Fruit fly (Drosophila melanogaster): ENCODE results near the gene Ptp61F.

Ptp61F gene

dm6 chr3L:1431489-1432053 is 43.5 kb downstream of the Ptp61F start:
- TF ChIP-seq sens (GFP tag) (peak; percentile 16), CG9727 (GFP tag; optimal IDR thresholded peaks at IDR 0.05) (peak; percentile 67), Hey (tag; optimal IDR thresholded peaks at IDR 0.05) (no peak), NFAT (GFP tag; IDR thresholded peaks at IDR 0.05) (0 out of 2 replicates have a peak, but pooled peaks have one; percentile 8), CG10267 (tag; optimal IDR thresholded peaks at IDR 0.05) (peak; percentile 36), insv (GFP tag; optimal IDR thresholded peaks at IDR 0.05) (no peak), phol (tag; optimal IDR thresholded peaks at IDR 0.05) (peak; percentile 0), hb (GFP tag; IDR thresholded peaks at IDR 0.05; ENCODE audit: partially characterized antibody) (no peak), CG4404 (GFP tag; IDR thresholded peaks at IDR 0.05) (peak; percentile 69), CG17829 (tag; optimal IDR thresholded peaks at IDR 0.05) (peak; percentile 24), lola (GFP tag; optimal IDR thresholded peaks at IDR 0.05) (peak in 1 of 3 experiments; percentile 32), CG8924 (tag; optimal IDR thresholded peaks at IDR 0.05) (peak; percentile 6), zen (tag; optimal IDR thresholded peaks at IDR 0.05) (peak; percentile 24), dmrt11E (tag; optimal IDR thresholded peaks at IDR 0.05) (peak; percentile 46), CG6689 (GFP tag; IDR thresholded peaks at IDR 0.05) (no peak), vvl (GFP tag; IDR thresholded peaks at IDR 0.05) (0 out of 2 replicates have a peak, but pooled peaks have one; percentile 9), HHEX (GFP tag; optimal IDR thresholded peaks at IDR 0.05) (no peak), gt (GFP tag; IDR thresholded peaks at IDR 0.05) (0 out of 2 replicates have a peak, but pooled peaks have one; percentile 16), CG2712 (tag; optimal IDR thresholded peaks at IDR 0.05) (peak; percentile 26), knrl (GFP tag; IDR thresholded peaks at IDR 0.05; ENCODE audit: partially characterized antibody) (no peak), PHDP (tag; optimal IDR thresholded peaks at IDR 0.05) (no peak), HLHmδ (GFP tag; optimal IDR thresholded peaks at IDR 0.05) (peak; percentile 49), tll (GFP tag; optimal IDR thresholded peaks at IDR 0.05) (peak in 1 of 2 experiments; percentile 63), CG11247 (GFP tag; IDR thresholded peaks at IDR 0.05) (no peak), CG15696 (tag; optimal IDR thresholded peaks at IDR 0.05) (peak; percentile 63), odd (GFP tag; optimal IDR thresholded peaks at IDR 0.05) (peak; percentile 19), twi (tag; optimal IDR thresholded peaks at IDR 0.05) (peak; percentile 90), nerfin-2 (GFP tag; IDR thresholded peaks at IDR 0.05; ENCODE audit: partially characterized antibody) (no peak), ac (GFP tag; optimal IDR thresholded peaks at IDR 0.05) (peak; percentile 26), fd102C (GFP tag; optimal IDR thresholded peaks at IDR 0.05) (peak; percentile 18), zf30C (GFP tag; optimal IDR thresholded peaks at IDR 0.05) (peak; percentile 88), Trl (optimal IDR thresholded peaks at IDR 0.05) (no peak), Trl (GFP tag; optimal IDR thresholded peaks at IDR 0.05) (no peak), Ets65A (GFP tag) (peak; percentile 28), CG18262 (tag; optimal IDR thresholded peaks at IDR 0.05) (peak; percentile 31), H15 (GFP tag; IDR thresholded peaks at IDR 0.05) (0 out of 3 replicates have a peak, but pooled peaks have one; percentile 14), prd (optimal IDR thresholded peaks at IDR 0.05) (no peak), prd (GFP tag; IDR thresholded peaks at IDR 0.05) (peak; percentile 34; the same call in 1 of the 3 replicates), zfh1 (GFP tag; IDR thresholded peaks at IDR 0.05) (0 out of 3 replicates have a peak, but pooled peaks have one; percentile 19)

dm6 chr3L:1424488-1424887 is 50.6 kb downstream of the Ptp61F start:
- TF ChIP-seq ATbp (GFP tag; optimal IDR thresholded peaks at IDR 0.05) (no peak), CG17568 (GFP tag; optimal IDR thresholded peaks at IDR 0.05) (no peak), Camta (GFP tag; optimal IDR thresholded peaks at IDR 0.05) (peak; percentile 25), CG15269 (tag; optimal IDR thresholded peaks at IDR 0.05) (no peak), Sry-β (GFP tag; optimal IDR thresholded peaks at IDR 0.05) (no peak), CG6813 (GFP tag; optimal IDR thresholded peaks at IDR 0.05) (no peak), chif (GFP tag; optimal IDR thresholded peaks at IDR 0.05) (no peak), btn (GFP tag; optimal IDR thresholded peaks at IDR 0.05) (no peak), odd (GFP tag; optimal IDR thresholded peaks at IDR 0.05) (no peak), CG4360 (GFP tag; IDR thresholded peaks at IDR 0.05) (no peak), CG1832 (GFP tag; optimal IDR thresholded peaks at IDR 0.05) (no peak), D (optimal IDR thresholded peaks at IDR 0.05) (no peak), D (GFP tag; optimal IDR thresholded peaks at IDR 0.05) (no peak), CG7987 (GFP tag; optimal IDR thresholded peaks at IDR 0.05) (no peak)

Measured in whole organism, embryonic.